Fruit fly (Drosophila melanogaster) whole organism, adult: ENCODE measurements around the gene Snr1.
A peak's percentile ranks its signal among the peaks of the same experiment; 100 is the strongest.

Experiments used
- CG11617 ChIP-seq: fragments of 200-800 bp; sonication (Bioruptor generic); optimal IDR thresholded peaks from 2 replicates; lab custom pipeline; 2017; ENCODE audit warnings: mild to moderate bottlenecking, missing biosample characterization, missing genetic modification reagents, missing genetic modification characterization
- CG12768 ChIP-seq: fragments of 200-800 bp; sonication (Bioruptor generic); optimal IDR thresholded peaks from 2 replicates; lab custom pipeline; 2017; ENCODE audit warnings: missing biosample characterization, missing genetic modification characterization, mild to moderate bottlenecking, moderate library complexity, missing genetic modification reagents
- CG14711 ChIP-seq: fragments of 200-800 bp; sonication (Bioruptor generic); optimal IDR thresholded peaks from 2 replicates; lab custom pipeline; 2018; ENCODE audit warnings: missing biosample characterization, mild to moderate bottlenecking, missing genetic modification characterization, moderate library complexity
- CG1620 ChIP-seq: fragments of 200-800 bp; sonication (Bioruptor generic); optimal IDR thresholded peaks from 2 replicates; lab custom pipeline; 2016; ENCODE audit warnings: missing biosample characterization, missing genetic modification characterization
- CG33017 ChIP-seq: fragments of 200-800 bp; sonication (Bioruptor generic); optimal IDR thresholded peaks from 2 replicates; lab custom pipeline; 2018; ENCODE audit warnings: missing biosample characterization, mild to moderate bottlenecking, missing genetic modification characterization, moderate library complexity
- CG5204 ChIP-seq: fragments of 200-800 bp; sonication (Bioruptor generic); optimal IDR thresholded peaks from 2 replicates; lab custom pipeline; 2016; ENCODE audit warnings: missing biosample characterization, missing genetic modification characterization
- CG7045 ChIP-seq: fragments of 200-800 bp; sonication (Bioruptor generic); optimal IDR thresholded peaks from 2 replicates; lab custom pipeline; 2017; ENCODE audit warnings: missing biosample characterization, mild to moderate bottlenecking, missing genetic modification characterization
- CG7101 ChIP-seq: fragments of 200-800 bp; sonication (Bioruptor generic); optimal IDR thresholded peaks from 2 replicates; lab custom pipeline; 2018; ENCODE audit warnings: missing biosample characterization, mild to moderate bottlenecking, missing genetic modification characterization, moderate library complexity
- Clk ChIP-seq: fragments of 200-800 bp; sonication (Bioruptor generic); optimal IDR thresholded peaks from 2 replicates; lab custom pipeline; 2017; ENCODE audit warnings: missing biosample characterization, missing genetic modification characterization
- Crg-1 ChIP-seq: fragments of 200-800 bp; sonication (Bioruptor generic); optimal IDR thresholded peaks from 2 replicates; lab custom pipeline; 2016; ENCODE audit warnings: missing biosample characterization, missing genetic modification characterization
- Hr96 ChIP-seq: fragments of 200-800 bp; sonication (Bioruptor generic); optimal IDR thresholded peaks from 2 replicates; lab custom pipeline; 2016; ENCODE audit warnings: missing biosample characterization, missing genetic modification characterization
- Mnt ChIP-seq: fragments of 200-800 bp; sonication (Bioruptor generic); optimal IDR thresholded peaks from 2 replicates; lab custom pipeline; 2016; ENCODE audit warnings: missing biosample characterization, mild to moderate bottlenecking, missing genetic modification characterization
- bab1 ChIP-seq: fragments of 200-800 bp; sonication (Bioruptor generic); optimal IDR thresholded peaks from 3 replicates; lab custom pipeline; 2019; ENCODE audit warnings: missing biosample characterization, mild to moderate bottlenecking, missing genetic modification characterization, moderate library complexity
- cic ChIP-seq: fragments of 200-800 bp; sonication (Bioruptor generic); optimal IDR thresholded peaks from 2 replicates; lab custom pipeline; 2017; ENCODE audit warnings: missing biosample characterization, mild to moderate bottlenecking, missing genetic modification characterization, moderate library complexity
- cnc ChIP-seq, 2 experiments: fragments of >200 bp; optimal IDR thresholded peaks; 2 replicates each; lab custom pipeline; 2017
- kay ChIP-seq: fragments of 200-800 bp; sonication (Bioruptor generic); peaks from one replicate; lab custom pipeline; 2016; ENCODE audit warnings: missing biosample characterization, missing genetic modification characterization, borderline replicate concordance
- ovo ChIP-seq: fragments of 200-800 bp; sonication (Bioruptor generic); optimal IDR thresholded peaks from 2 replicates; lab custom pipeline; 2016; ENCODE audit warnings: missing biosample characterization, missing genetic modification characterization
- pad ChIP-seq: fragments of 200-800 bp; sonication (Bioruptor generic); optimal IDR thresholded peaks from 3 replicates; lab custom pipeline; 2017; ENCODE audit warnings: missing biosample characterization, missing genetic modification characterization, mild to moderate bottlenecking, moderate library complexity, missing genetic modification reagents
- tj ChIP-seq: fragments of 200-800 bp; sonication (Bioruptor generic); optimal IDR thresholded peaks from 3 replicates; lab custom pipeline; 2017; ENCODE audit warnings: missing biosample characterization, mild to moderate bottlenecking, missing genetic modification characterization, moderate library complexity
- toe ChIP-seq: fragments of 200-800 bp; sonication (Bioruptor generic); optimal IDR thresholded peaks from 2 replicates; lab custom pipeline; 2016; ENCODE audit warnings: missing biosample characterization, missing genetic modification characterization

Gene Snr1

dm6 chr3R:5470586-5471283, at the start of gene Snr1, which contains the start of gene mRpL44:
Snr1 (plus strand) TSS chr3R:5470926.
mRpL44 (minus strand) TSS chr3R:5470636.
- TF ChIP-seq CG33017 (peak; percentile 72), CG7101 (tag; lab: Kevin White, UChicago) (peak; percentile 84), toe (GFP tag; lab: Kevin White, UChicago) (no peak), CG12768 (peak; percentile 72), Clk (GFP tag; lab: Kevin White, UChicago) (no peak), cic (GFP tag; lab: Kevin White, UChicago) (peak; percentile 44), bab1 (peak; percentile 13), CG5204 (no peak), kay (GFP tag; lab: Kevin White, UChicago) (no peak), CG11617 (GFP tag; lab: Kevin White, UChicago) (peak; percentile 76), tj (GFP tag; lab: Kevin White, UChicago) (no peak), CG14711 (tag; lab: Kevin White, UChicago) (peak; percentile 71), pad (GFP tag; lab: Kevin White, UChicago) (peak; percentile 72), Mnt (GFP tag; lab: Kevin White, UChicago) (peak; percentile 72), Hr96 (GFP tag; lab: Kevin White, UChicago) (no peak), Crg-1 (GFP tag; lab: Kevin White, UChicago) (peak; percentile 73), ovo (peak; percentile 25), cnc (optimal IDR thresholded peaks at IDR 0.05; lab: Kevin White, UChicago) (no peak), CG1620 (GFP tag; lab: Kevin White, UChicago) (peak; percentile 42), CG7045 (GFP tag; lab: Kevin White, UChicago) (peak; percentile 65)

DNA sequence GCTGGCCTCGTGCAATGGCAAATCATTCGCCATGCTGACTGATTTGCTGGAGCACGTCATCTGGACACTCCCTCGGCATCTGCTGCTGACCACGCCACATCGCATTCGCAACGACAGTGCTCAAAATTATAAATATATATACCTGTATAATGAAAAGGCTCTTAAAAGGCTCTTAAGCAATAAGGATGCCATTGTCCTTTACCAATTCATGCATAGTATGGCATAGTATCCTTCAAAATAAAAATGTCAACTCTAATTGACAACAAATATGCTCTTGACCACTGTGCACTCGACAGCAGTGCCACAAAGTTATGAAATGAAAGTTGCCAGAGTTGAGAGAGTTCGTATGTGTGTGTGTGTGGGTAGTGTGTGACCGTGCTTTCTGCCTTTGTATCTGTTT, 48.6 kb upstream of the Snr1 start:
- TF ChIP-seq CG14711 (tag; lab: Kevin White, UChicago) (no peak), kay (GFP tag; lab: Kevin White, UChicago) (peak; percentile 60), CG12768 (no peak), CG33017 (no peak), cic (GFP tag; lab: Kevin White, UChicago) (no peak), CG7045 (GFP tag; lab: Kevin White, UChicago) (no peak), pad (GFP tag; lab: Kevin White, UChicago) (no peak), CG5204 (no peak), Mnt (GFP tag; lab: Kevin White, UChicago) (no peak)

- TF ChIP-seq CG14711 (tag; lab: Kevin White, UChicago), result no peak
- TF ChIP-seq kay (GFP tag; lab: Kevin White, UChicago), result no peak
- TF ChIP-seq tj (GFP tag; lab: Kevin White, UChicago), result no peak
- TF ChIP-seq cnc (optimal IDR thresholded peaks at IDR 0.05; lab: Kevin White, UChicago), result no peak
- TF ChIP-seq pad (GFP tag; lab: Kevin White, UChicago), result no peak
- no peak for TF ChIP-seq bab1
- no peak for TF ChIP-seq CG5204
- TF ChIP-seq Crg-1 (GFP tag; lab: Kevin White, UChicago), result no peak
- TF ChIP-seq Hr96 (GFP tag; lab: Kevin White, UChicago), result no peak
- no peak for TF ChIP-seq CG33017
- no peak for TF ChIP-seq CG7045 (GFP tag; lab: Kevin White, UChicago)
- no peak for TF ChIP-seq toe (GFP tag; lab: Kevin White, UChicago)
- no peak for TF ChIP-seq CG12768
- no peak for TF ChIP-seq CG1620 (GFP tag; lab: Kevin White, UChicago)
- no peak for TF ChIP-seq CG11617 (GFP tag; lab: Kevin White, UChicago)
- no peak for TF ChIP-seq CG7101 (tag; lab: Kevin White, UChicago)
- TF ChIP-seq Clk (GFP tag; lab: Kevin White, UChicago), result no peak
- no peak for TF ChIP-seq Mnt (GFP tag; lab: Kevin White, UChicago)
- TF ChIP-seq cic (GFP tag; lab: Kevin White, UChicago), result no peak
These were observed 43.6 kb upstream of the Snr1 start, which contains the start of gene CG12147 for dm6 chr3R:5427157-5427556. CG12147 (minus strand) TSS chr3R:5427257.

dm6 chr3R:5429786-5430185, 40.9 kb upstream of the Snr1 start:
- TF ChIP-seq cic (GFP tag; lab: Kevin White, UChicago), result no peak
- TF ChIP-seq CG14711 (tag; lab: Kevin White, UChicago), result no peak
- TF ChIP-seq CG12768, result no peak
- TF ChIP-seq CG11617 (GFP tag; lab: Kevin White, UChicago), result no peak
- TF ChIP-seq tj (GFP tag; lab: Kevin White, UChicago), result no peak
- TF ChIP-seq ovo, result no peak
- TF ChIP-seq CG33017, result no peak
- no peak for TF ChIP-seq Mnt (GFP tag; lab: Kevin White, UChicago)
- no peak for TF ChIP-seq pad (GFP tag; lab: Kevin White, UChicago)
- no peak for TF ChIP-seq CG7101 (tag; lab: Kevin White, UChicago)
- no peak for TF ChIP-seq cnc (optimal IDR thresholded peaks at IDR 0.05; lab: Kevin White, UChicago)
- no peak for TF ChIP-seq toe (GFP tag; lab: Kevin White, UChicago)
- TF ChIP-seq CG1620 (GFP tag; lab: Kevin White, UChicago), result no peak
- no peak for TF ChIP-seq bab1
- TF ChIP-seq Crg-1 (GFP tag; lab: Kevin White, UChicago), result no peak
- no peak for TF ChIP-seq CG5204

DNA sequence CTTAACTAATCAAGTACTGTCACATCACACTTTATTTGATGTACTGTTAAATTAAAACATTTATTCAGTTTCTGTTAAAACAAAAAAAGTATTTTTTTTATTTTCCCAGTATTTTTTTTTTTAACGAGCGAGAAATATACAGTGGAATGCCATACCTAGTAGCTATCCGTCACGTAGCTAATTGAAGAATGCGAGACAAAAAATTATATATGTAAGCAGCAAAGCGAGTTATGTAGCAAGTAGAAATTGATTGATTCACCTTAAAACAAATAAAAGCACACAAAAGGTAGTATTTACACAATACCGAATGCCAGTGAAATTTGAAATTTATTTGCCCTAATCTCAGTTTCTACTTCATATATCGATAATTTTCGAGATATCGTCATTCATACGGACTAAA, 32.0 kb upstream of the Snr1 start:
- TF ChIP-seq ovo (no peak), toe (GFP tag; lab: Kevin White, UChicago) (no peak), CG7101 (tag; lab: Kevin White, UChicago) (no peak), Hr96 (GFP tag; lab: Kevin White, UChicago) (no peak), CG33017 (no peak), kay (GFP tag; lab: Kevin White, UChicago) (no peak), CG12768 (no peak), tj (GFP tag; lab: Kevin White, UChicago) (no peak), CG1620 (GFP tag; lab: Kevin White, UChicago) (no peak), cnc (optimal IDR thresholded peaks at IDR 0.05; lab: Kevin White, UChicago) (no peak), CG14711 (tag; lab: Kevin White, UChicago) (no peak), CG5204 (no peak), cic (GFP tag; lab: Kevin White, UChicago) (no peak)
